Fruit fly (Drosophila melanogaster): ENCODE results near the gene Mob2.

Gene Mob2

DNA sequence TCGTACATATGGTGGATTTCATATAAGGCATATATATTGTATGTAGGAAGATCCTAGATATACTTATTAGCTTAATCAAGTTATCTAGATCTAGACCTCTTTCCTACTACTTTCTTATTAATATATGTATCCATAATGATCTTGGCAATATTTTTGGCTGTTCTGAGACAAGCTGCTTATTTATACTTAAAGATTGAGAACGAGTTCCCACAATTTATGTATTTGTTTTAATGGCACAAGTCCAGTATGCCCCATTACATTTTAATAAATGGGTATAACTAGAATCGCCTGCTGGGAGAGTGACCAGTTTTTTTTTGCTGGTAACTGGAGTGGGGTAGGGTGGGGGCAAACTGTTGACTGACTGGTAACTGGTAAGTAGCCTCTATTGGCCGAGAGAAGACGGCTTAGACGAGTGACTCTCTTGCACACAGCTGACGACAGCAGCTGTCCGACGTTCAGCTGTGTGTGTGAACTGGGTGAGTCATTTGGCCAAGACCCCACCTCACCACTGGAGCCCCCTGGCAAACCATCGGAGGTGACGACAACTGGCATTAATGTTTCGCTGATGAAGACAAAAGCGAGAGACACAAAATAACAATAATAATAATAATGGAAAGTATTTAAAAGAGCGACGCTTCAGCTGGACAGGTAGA lies 25.1 kb downstream of the Mob2 start (continued):
- TF ChIP-seq CG15269 (tag; optimal IDR thresholded peaks at IDR 0.05) (no peak), sd (tag; optimal IDR thresholded peaks at IDR 0.05) (no peak), lmd (GFP tag; IDR thresholded peaks at IDR 0.05) (no peak), slp2 (GFP tag; optimal IDR thresholded peaks at IDR 0.05) (no peak), CG31365 (tag; optimal IDR thresholded peaks at IDR 0.05) (no peak), Sox100B (GFP tag; optimal IDR thresholded peaks at IDR 0.05) (no peak), CG2129 (GFP tag; IDR thresholded peaks at IDR 0.05; ENCODE audit: partially characterized antibody) (no peak), CG11560 (tag; IDR thresholded peaks at IDR 0.05) (no peak), grn (GFP tag; optimal IDR thresholded peaks at IDR 0.05) (no peak), CG14441 (GFP tag; IDR thresholded peaks at IDR 0.05) (0 out of 2 replicates have a peak, but pooled peaks have one; percentile 8), Dip2 (GFP tag; IDR thresholded peaks at IDR 0.05) (no peak), Lhr (GFP tag; optimal IDR thresholded peaks at IDR 0.05) (no peak), da (GFP tag; optimal IDR thresholded peaks at IDR 0.05) (no peak), CG3065 (GFP tag; optimal IDR thresholded peaks at IDR 0.05) (no peak), z (GFP tag; IDR thresholded peaks at IDR 0.05) (no peak), CG18764 (GFP tag; optimal IDR thresholded peaks at IDR 0.05) (no peak), crol (GFP tag; IDR thresholded peaks at IDR 0.05) (no peak), HLHmδ (GFP tag; optimal IDR thresholded peaks at IDR 0.05) (no peak), sens (GFP tag) (peak; percentile 3), pnt (GFP tag; optimal IDR thresholded peaks at IDR 0.05) (no peak), CG11695 (GFP tag; IDR thresholded peaks at IDR 0.05) (0 out of 3 replicates have a peak, but pooled peaks have one; percentile 22), cg (GFP tag; optimal IDR thresholded peaks at IDR 0.05) (peak; percentile 65), Bdp1 (GFP tag; optimal IDR thresholded peaks at IDR 0.05) (no peak), nau (GFP tag; optimal IDR thresholded peaks at IDR 0.05) (no peak), CG4424 (GFP tag; optimal IDR thresholded peaks at IDR 0.05) (no peak), B-H2 (GFP tag; optimal IDR thresholded peaks at IDR 0.05) (no peak), Oaz (GFP tag; IDR thresholded peaks at IDR 0.05) (no peak), Asciz (GFP tag; optimal IDR thresholded peaks at IDR 0.05) (no peak), BtbVII (GFP tag; optimal IDR thresholded peaks at IDR 0.05) (no peak), ash1 (GFP tag; optimal IDR thresholded peaks at IDR 0.05) (no peak), CG16779 (GFP tag; IDR thresholded peaks at IDR 0.05) (no peak), CG34422 (GFP tag; IDR thresholded peaks at IDR 0.05) (no peak), row (GFP tag; IDR thresholded peaks at IDR 0.05) (peak; percentile 17; the same call in 2 of the 3 replicates), jigr1 (GFP tag; IDR thresholded peaks at IDR 0.05) (no peak), cato (GFP tag; optimal IDR thresholded peaks at IDR 0.05; ENCODE audit: borderline replicate concordance) (no peak), CoRest (tag; optimal IDR thresholded peaks at IDR 0.05) (no peak), NC2α (GFP tag; optimal IDR thresholded peaks at IDR 0.05) (no peak), CG4282 (GFP tag; optimal IDR thresholded peaks at IDR 0.05) (no peak), Pdp1 (GFP tag; optimal IDR thresholded peaks at IDR 0.05) (no peak), hkb (optimal IDR thresholded peaks at IDR 0.05) (no peak), hkb (GFP tag; IDR thresholded peaks at IDR 0.05) (no peak), fu2 (GFP tag; optimal IDR thresholded peaks at IDR 0.05) (no peak), CG10979 (tag; optimal IDR thresholded peaks at IDR 0.05) (no peak), Blimp-1 (GFP tag; optimal IDR thresholded peaks at IDR 0.05) (peak; percentile 0), CG2889 (GFP tag; IDR thresholded peaks at IDR 0.05) (no peak), Deaf1 (tag; optimal IDR thresholded peaks at IDR 0.05) (no peak), sens-2 (GFP tag; IDR thresholded peaks at IDR 0.05) (no peak), Gsc (GFP tag; IDR thresholded peaks at IDR 0.05) (no peak), mirr (GFP tag; optimal IDR thresholded peaks at IDR 0.05) (no peak), ci (GFP tag; IDR thresholded peaks at IDR 0.05) (peak; percentile 55; the same call in 2 of the 3 replicates), Dll (GFP tag; IDR thresholded peaks at IDR 0.05; ENCODE audit: partially characterized antibody) (no peak)

All from whole organism, embryonic.